Fruit fly (Drosophila melanogaster): ENCODE data around the gene CG11722.

- TF ChIP-seq CG10348 (GFP tag; IDR thresholded peaks at IDR 0.05): no peak
- no peak for TF ChIP-seq Pif1B (GFP tag; optimal IDR thresholded peaks at IDR 0.05)
- TF ChIP-seq CG14655 (GFP tag; optimal IDR thresholded peaks at IDR 0.05): no peak
- no peak for TF ChIP-seq fd96Ca (GFP tag; IDR thresholded peaks at IDR 0.05)
- TF ChIP-seq CG17806 (tag; optimal IDR thresholded peaks at IDR 0.05): peak; percentile 54
- TF ChIP-seq Ets98B (GFP tag; IDR thresholded peaks at IDR 0.05): no peak
- TF ChIP-seq CG32121 (GFP tag; IDR thresholded peaks at IDR 0.05): no peak
Observed at dm6 chr3R:10048035-10048774, 2.9 kb upstream of the CG11722 start.
